2 fruit fly cellular contexts compared by ENCODE assay signal in the genomic region with DNA sequence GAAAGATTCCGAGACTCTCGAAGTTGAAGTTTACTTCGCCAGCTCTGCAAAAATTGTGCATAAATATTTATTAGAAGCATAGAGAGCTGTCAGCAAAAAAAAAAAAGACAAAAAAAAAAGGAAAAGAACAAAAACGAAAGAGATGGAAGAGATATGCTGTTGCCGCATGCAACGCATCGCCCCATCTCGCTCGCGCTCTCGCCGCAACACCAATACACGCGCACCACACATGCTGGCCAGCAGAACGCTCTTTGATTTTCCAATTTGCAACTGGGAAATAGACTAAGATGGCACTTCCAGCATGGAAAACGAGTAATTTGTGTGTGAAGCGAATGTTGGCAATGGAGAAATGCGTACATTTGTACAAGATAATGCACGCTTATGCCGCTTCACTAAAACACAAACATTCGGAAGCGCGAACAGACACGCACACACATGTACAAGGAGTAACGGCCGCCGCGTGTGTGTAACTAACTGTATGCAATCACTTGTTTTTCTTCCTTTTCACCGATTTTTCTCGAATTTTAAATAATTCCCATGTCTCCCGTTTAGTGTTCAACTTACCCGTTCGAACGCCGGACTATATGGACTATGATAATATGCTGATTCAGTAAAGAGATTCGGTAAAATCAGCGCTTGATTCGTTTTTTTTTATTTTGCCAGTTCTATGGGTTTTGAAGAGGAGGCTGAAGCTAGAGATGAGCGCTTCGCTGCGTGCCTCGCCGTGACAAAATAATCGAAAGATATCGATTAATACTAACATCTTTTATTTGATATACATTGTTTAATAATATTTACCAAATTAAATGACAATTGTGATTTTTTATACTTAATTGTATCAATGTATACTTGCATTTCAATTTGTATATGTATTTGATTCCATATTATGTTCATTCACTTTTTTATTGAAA.
TF ChIP-seq lines count a peak whose summit lies in the region.

No protein-coding gene starts in this region.

TF ChIP-seq in whole organism, embryonic, 481 proteins besides CTCF, POLR2A, EP300 and RAD21 (continued from another document and continues in another):
- TF ChIP-seq knrl (GFP tag; IDR thresholded peaks at IDR 0.05; lab: Robert Waterston, UW; ENCODE audit: partially characterized antibody): peak; percentile 80
- TF ChIP-seq CG13287 (GFP tag; IDR thresholded peaks at IDR 0.05; lab: Robert Waterston, UW; ENCODE audit: partially characterized antibody): peak; percentile 71
- TF ChIP-seq CG32772 (GFP tag; IDR thresholded peaks at IDR 0.05; lab: Robert Waterston, UW): 0 out of 2 replicates have a peak, but pooled peaks have one; percentile 15
- TF ChIP-seq CG14860 (GFP tag; IDR thresholded peaks at IDR 0.05; lab: Robert Waterston, UW; ENCODE audit: partially characterized antibody): peak; percentile 63
- TF ChIP-seq CG15011 (GFP tag; optimal IDR thresholded peaks at IDR 0.05; lab: Kevin White, UChicago): no peak
- peak; percentile 71 for TF ChIP-seq Dll (GFP tag; IDR thresholded peaks at IDR 0.05; lab: Robert Waterston, UW; ENCODE audit: partially characterized antibody)
- TF ChIP-seq CG2129 (GFP tag; IDR thresholded peaks at IDR 0.05; lab: Robert Waterston, UW; ENCODE audit: partially characterized antibody): peak; percentile 57; the same call in 1 of the 2 replicates
- TF ChIP-seq BEAF-32 (GFP tag; optimal IDR thresholded peaks at IDR 0.05; lab: Kevin White, UChicago): peak; percentile 76
- peak; percentile 74 for TF ChIP-seq inv (GFP tag; IDR thresholded peaks at IDR 0.05; lab: Robert Waterston, UW; ENCODE audit: partially characterized antibody)
- peak; percentile 67 for TF ChIP-seq Dref (GFP tag; IDR thresholded peaks at IDR 0.05; lab: Robert Waterston, UW)
- peak; percentile 74 for TF ChIP-seq CG34224 (GFP tag; IDR thresholded peaks at IDR 0.05; lab: Robert Waterston, UW; ENCODE audit: partially characterized antibody)
- peak; percentile 63 for TF ChIP-seq row (GFP tag; IDR thresholded peaks at IDR 0.05; lab: Robert Waterston, UW)
- TF ChIP-seq zen2 (GFP tag; IDR thresholded peaks at IDR 0.05; lab: Robert Waterston, UW; ENCODE audit: partially characterized antibody): peak; percentile 62; the same call in 1 of the 3 replicates
- TF ChIP-seq al (GFP tag; IDR thresholded peaks at IDR 0.05; lab: Robert Waterston, UW): no peak
- TF ChIP-seq tna (GFP tag; IDR thresholded peaks at IDR 0.05; lab: Robert Waterston, UW; ENCODE audit: partially characterized antibody): peak; percentile 20; the same call in 1 of the 2 replicates
- peak; percentile 80 for TF ChIP-seq bbx (GFP tag; IDR thresholded peaks at IDR 0.05; lab: Robert Waterston, UW; ENCODE audit: partially characterized antibody)
- TF ChIP-seq CG3163 (GFP tag; optimal IDR thresholded peaks at IDR 0.05; lab: Kevin White, UChicago): no peak
- TF ChIP-seq sna (GFP tag; IDR thresholded peaks at IDR 0.05; lab: Robert Waterston, UW; ENCODE audit: partially characterized antibody): peak; percentile 42; the same call in 1 of the 2 replicates
- peak; percentile 49; the same call in 1 of the 2 replicates for TF ChIP-seq nerfin-2 (GFP tag; IDR thresholded peaks at IDR 0.05; lab: Robert Waterston, UW; ENCODE audit: partially characterized antibody)
- TF ChIP-seq CG12299 (tag; optimal IDR thresholded peaks at IDR 0.05; lab: Kevin White, UChicago): peak; percentile 14
- peak; percentile 27 for TF ChIP-seq pzg (GFP tag; optimal IDR thresholded peaks at IDR 0.05; lab: Kevin White, UChicago)
- peak; percentile 22 for TF ChIP-seq sens (GFP tag; lab: Kevin White, UChicago)
- TF ChIP-seq CG4617 (GFP tag; optimal IDR thresholded peaks at IDR 0.05; lab: Kevin White, UChicago; ENCODE audit: borderline replicate concordance): peak; percentile 16
- TF ChIP-seq cad (GFP tag; optimal IDR thresholded peaks at IDR 0.05; lab: Kevin White, UChicago): no peak
- TF ChIP-seq chinmo (GFP tag; IDR thresholded peaks at IDR 0.05; lab: Robert Waterston, UW; ENCODE audit: partially characterized antibody): peak; percentile 84; the same call in 1 of the 4 replicates
- TF ChIP-seq CG12659 (GFP tag; optimal IDR thresholded peaks at IDR 0.05; lab: Kevin White, UChicago): no peak
- TF ChIP-seq CG16813 (GFP tag; IDR thresholded peaks at IDR 0.05; lab: Robert Waterston, UW; ENCODE audit: partially characterized antibody): peak; percentile 73
- TF ChIP-seq CG9932 (GFP tag; IDR thresholded peaks at IDR 0.05; lab: Robert Waterston, UW): peak; percentile 29; the same call in 1 of the 2 replicates
- peak; percentile 40; the same call in 1 of the 3 replicates for TF ChIP-seq CG6175 (GFP tag; IDR thresholded peaks at IDR 0.05; lab: Robert Waterston, UW)
- peak; percentile 6 for TF ChIP-seq twi (tag; optimal IDR thresholded peaks at IDR 0.05; lab: Kevin White, UChicago)
- TF ChIP-seq CG3995 (GFP tag; optimal IDR thresholded peaks at IDR 0.05; lab: Kevin White, UChicago): peak; percentile 87
- peak; percentile 72 for TF ChIP-seq YL-1 (GFP tag; optimal IDR thresholded peaks at IDR 0.05; lab: Kevin White, UChicago)
- peak; percentile 19 for TF ChIP-seq nom (GFP tag; optimal IDR thresholded peaks at IDR 0.05; lab: Kevin White, UChicago)
- peak; percentile 85 for TF ChIP-seq amos (GFP tag; IDR thresholded peaks at IDR 0.05; lab: Robert Waterston, UW; ENCODE audit: partially characterized antibody)
- TF ChIP-seq Opbp (GFP tag; IDR thresholded peaks at IDR 0.05; lab: Robert Waterston, UW; ENCODE audit: partially characterized antibody): peak; percentile 78; the same call in 2 of the 3 replicates
- peak; percentile 40 for TF ChIP-seq Med (GFP tag; lab: Kevin White, UChicago)
- peak; percentile 33; the same call in 1 of the 2 replicates for TF ChIP-seq CG42726 (GFP tag; IDR thresholded peaks at IDR 0.05; lab: Robert Waterston, UW; ENCODE audit: partially characterized antibody)
- no peak for TF ChIP-seq CG6254 (GFP tag; optimal IDR thresholded peaks at IDR 0.05; lab: Kevin White, UChicago)
- TF ChIP-seq ftz-f1 (GFP tag; optimal IDR thresholded peaks at IDR 0.05; lab: Kevin White, UChicago): no peak
- peak; percentile 75 for TF ChIP-seq hbn (GFP tag; IDR thresholded peaks at IDR 0.05; lab: Robert Waterston, UW; ENCODE audit: partially characterized antibody)
- no peak for TF ChIP-seq CG17912 (GFP tag; optimal IDR thresholded peaks at IDR 0.05; lab: Kevin White, UChicago)
- peak in 1 of 2 experiments; percentile 53 for TF ChIP-seq insv (GFP tag; optimal IDR thresholded peaks at IDR 0.05; lab: Kevin White, UChicago)
- peak; percentile 41 for TF ChIP-seq Myb (GFP tag; optimal IDR thresholded peaks at IDR 0.05; lab: Kevin White, UChicago)
- TF ChIP-seq Sry-δ (GFP tag; optimal IDR thresholded peaks at IDR 0.05; lab: Kevin White, UChicago): peak; percentile 74
- TF ChIP-seq CG2202 (tag; optimal IDR thresholded peaks at IDR 0.05; lab: Kevin White, UChicago): no peak
- TF ChIP-seq CG9797 (GFP tag; optimal IDR thresholded peaks at IDR 0.05; lab: Kevin White, UChicago): peak; percentile 10
- TF ChIP-seq CG18764 (GFP tag; optimal IDR thresholded peaks at IDR 0.05; lab: Kevin White, UChicago): no peak
- peak; percentile 76 for TF ChIP-seq Scr (GFP tag; IDR thresholded peaks at IDR 0.05; lab: Robert Waterston, UW; ENCODE audit: partially characterized antibody)
- TF ChIP-seq cg (GFP tag; optimal IDR thresholded peaks at IDR 0.05; lab: Kevin White, UChicago): peak; percentile 92
- TF ChIP-seq CG34422 (GFP tag; IDR thresholded peaks at IDR 0.05; lab: Robert Waterston, UW): peak; percentile 56; the same call in 1 of the 3 replicates
- no peak for TF ChIP-seq ash1 (GFP tag; optimal IDR thresholded peaks at IDR 0.05; lab: Kevin White, UChicago)
- peak in 1 of 2 experiments; percentile 13 for TF ChIP-seq Pdp1 (GFP tag; optimal IDR thresholded peaks at IDR 0.05; lab: Kevin White, UChicago)

TF ChIP-seq in whole organism, prepupa, 60 proteins besides CTCF, POLR2A, EP300 and RAD21 (continued from another document):
- TF ChIP-seq Hr39 (GFP tag; optimal IDR thresholded peaks at IDR 0.05; lab: Kevin White, UChicago): no peak
- no peak for TF ChIP-seq dsx (GFP tag; optimal IDR thresholded peaks at IDR 0.05; lab: Kevin White, UChicago; ENCODE audit: poor library complexity, severe bottlenecking)
- no peak for TF ChIP-seq fd59A (GFP tag; optimal IDR thresholded peaks at IDR 0.05; lab: Kevin White, UChicago)
- TF ChIP-seq CG11294 (GFP tag; IDR thresholded peaks at IDR 0.05; lab: Robert Waterston, UW): no peak
- no peak for TF ChIP-seq Ets96B (tag; optimal IDR thresholded peaks at IDR 0.05; lab: Kevin White, UChicago)
- no peak for TF ChIP-seq CG11762 (GFP tag; optimal IDR thresholded peaks at IDR 0.05; lab: Kevin White, UChicago; ENCODE audit: insufficient read depth)
- no peak for TF ChIP-seq Smox (GFP tag; optimal IDR thresholded peaks at IDR 0.05; lab: Kevin White, UChicago)
- no peak for TF ChIP-seq Eip75B (GFP tag; optimal IDR thresholded peaks at IDR 0.05; lab: Kevin White, UChicago)
- TF ChIP-seq lz (GFP tag; optimal IDR thresholded peaks at IDR 0.05; lab: Kevin White, UChicago): no peak
- TF ChIP-seq CG7368 (GFP tag; optimal IDR thresholded peaks at IDR 0.05; lab: Kevin White, UChicago): no peak
- TF ChIP-seq eg (GFP tag; IDR thresholded peaks at IDR 0.05; lab: Robert Waterston, UW): 0 out of 3 replicates have a peak, but pooled peaks have one; percentile 27
- no peak for TF ChIP-seq CG8319 (GFP tag; optimal IDR thresholded peaks at IDR 0.05; lab: Kevin White, UChicago)
- no peak for TF ChIP-seq CG34406 (GFP tag; optimal IDR thresholded peaks at IDR 0.05; lab: Kevin White, UChicago)
- peak; percentile 25 to 35 for TF ChIP-seq ss (GFP tag; optimal IDR thresholded peaks at IDR 0.05; lab: Kevin White, UChicago)
- TF ChIP-seq net (GFP tag; optimal IDR thresholded peaks at IDR 0.05; lab: Kevin White, UChicago): no peak
- peak; percentile 18 for TF ChIP-seq CG6276 (GFP tag; optimal IDR thresholded peaks at IDR 0.05; lab: Kevin White, UChicago)
- no peak for TF ChIP-seq CG3919 (GFP tag; optimal IDR thresholded peaks at IDR 0.05; lab: Kevin White, UChicago)
- TF ChIP-seq Eip93F (GFP tag; optimal IDR thresholded peaks at IDR 0.05; lab: Kevin White, UChicago): no peak
- no peak for TF ChIP-seq Sox14 (GFP tag; optimal IDR thresholded peaks at IDR 0.05; lab: Kevin White, UChicago)
- TF ChIP-seq OdsH (GFP tag; optimal IDR thresholded peaks at IDR 0.05; lab: Kevin White, UChicago): no peak
- no peak for TF ChIP-seq achi (GFP tag; optimal IDR thresholded peaks at IDR 0.05; lab: Kevin White, UChicago)
- no peak for TF ChIP-seq CG3032 (tag; optimal IDR thresholded peaks at IDR 0.05; lab: Kevin White, UChicago)
- no peak for TF ChIP-seq Hr4 (GFP tag; optimal IDR thresholded peaks at IDR 0.05; lab: Kevin White, UChicago)
- TF ChIP-seq salr (GFP tag; optimal IDR thresholded peaks at IDR 0.05; lab: Kevin White, UChicago): no peak
- no peak for TF ChIP-seq dac (GFP tag; optimal IDR thresholded peaks at IDR 0.05; lab: Kevin White, UChicago)
- TF ChIP-seq Met (GFP tag; optimal IDR thresholded peaks at IDR 0.05; lab: Kevin White, UChicago): no peak
- no peak for TF ChIP-seq vri (GFP tag; optimal IDR thresholded peaks at IDR 0.05; lab: Kevin White, UChicago)
- no peak for TF ChIP-seq cyc (GFP tag; optimal IDR thresholded peaks at IDR 0.05; lab: Kevin White, UChicago)
- no peak for TF ChIP-seq CG32006 (GFP tag; optimal IDR thresholded peaks at IDR 0.05; lab: Kevin White, UChicago)
- no peak for TF ChIP-seq CG6854 (GFP tag; optimal IDR thresholded peaks at IDR 0.05; lab: Kevin White, UChicago)
- TF ChIP-seq spab (GFP tag; optimal IDR thresholded peaks at IDR 0.05; lab: Kevin White, UChicago): no peak
- TF ChIP-seq Sox15 (GFP tag; optimal IDR thresholded peaks at IDR 0.05; lab: Kevin White, UChicago): no peak
- no peak for TF ChIP-seq fd85E (GFP tag; optimal IDR thresholded peaks at IDR 0.05; lab: Kevin White, UChicago)
- TF ChIP-seq CG16779 (tag; optimal IDR thresholded peaks at IDR 0.05; lab: Kevin White, UChicago): no peak
- TF ChIP-seq Gug (GFP tag; IDR thresholded peaks at IDR 0.05; lab: Robert Waterston, UW): no peak
- no peak for TF ChIP-seq CG31627 (GFP tag; optimal IDR thresholded peaks at IDR 0.05; lab: Kevin White, UChicago)
- TF ChIP-seq CG4318 (GFP tag; optimal IDR thresholded peaks at IDR 0.05; lab: Kevin White, UChicago): no peak
- TF ChIP-seq acj6 (GFP tag; optimal IDR thresholded peaks at IDR 0.05; lab: Kevin White, UChicago): no peak
- TF ChIP-seq Sox102F (GFP tag; optimal IDR thresholded peaks at IDR 0.05; lab: Kevin White, UChicago): no peak
- no peak for TF ChIP-seq CG10669 (GFP tag; optimal IDR thresholded peaks at IDR 0.05; lab: Kevin White, UChicago)
